Worm (Caenorhabditis elegans) whole organism, young adult: ENCODE results near the gene F07F6.7.

Experiments used
- B0019.2 ChIP-seq: fragments of 200-800 bp; sonication (Bioruptor generic); conservative IDR thresholded peaks from 2 replicates; pipeline ENCODE4 v1.3.6; 2022; ENCODE audit warnings: missing genetic modification reagents, missing genetic modification characterization, missing compliant biosample characterization
- B0336.3 ChIP-seq: fragments of 200-800 bp; sonication (Bioruptor generic); IDR thresholded peaks from 2 replicates; pipeline ENCODE4 v1.3.6; 2022; ENCODE audit warnings: missing genetic modification characterization, missing compliant biosample characterization
- C06A6.2 ChIP-seq: fragments of 200-800 bp; sonication (Bioruptor generic); conservative IDR thresholded peaks from 2 replicates; pipeline ENCODE4 v1.3.6; 2022; ENCODE audit warnings: missing genetic modification characterization, missing compliant biosample characterization
- F33H1.4 ChIP-seq: fragments of 200-800 bp; sonication (Bioruptor generic); IDR thresholded peaks from 2 replicates; pipeline ENCODE4 v1.3.6; 2022; ENCODE audit warnings: missing genetic modification reagents, missing genetic modification characterization, missing compliant biosample characterization
- F52B5.7 ChIP-seq: sonication (generic microtip); optimal IDR thresholded peaks from 2 replicates; lab custom pipeline; 2016; ENCODE audit warnings: mild to moderate bottlenecking, missing genetic modification characterization, missing compliant biosample characterization
- F57A8.1 ChIP-seq: fragments of 200-800 bp; sonication (Bioruptor generic); optimal IDR thresholded peaks from 2 replicates; lab custom pipeline; 2018; ENCODE audit warnings: mild to moderate bottlenecking, missing genetic modification characterization, moderate library complexity, missing compliant biosample characterization
- K11D2.4 ChIP-seq: fragments of 200-800 bp; sonication (Bioruptor generic); IDR thresholded peaks from 2 replicates; pipeline ENCODE4 v1.3.6; 2022; ENCODE audit warnings: missing genetic modification reagents, missing genetic modification characterization, missing compliant biosample characterization
- Y67H2A.10 ChIP-seq: fragments of 200-800 bp; sonication (Bioruptor generic); conservative IDR thresholded peaks from 2 replicates; pipeline ENCODE4 v1.3.6; 2022; ENCODE audit warnings: missing genetic modification reagents, missing genetic modification characterization, missing compliant biosample characterization
- Y79H2A.3 ChIP-seq: fragments of 200-800 bp; sonication (Bioruptor generic); conservative IDR thresholded peaks from 2 replicates; pipeline ENCODE4 v1.3.6; 2022; ENCODE audit warnings: missing genetic modification reagents, missing genetic modification characterization, missing compliant biosample characterization
- ZK185.1 ChIP-seq: sonication (generic microtip); optimal IDR thresholded peaks from 2 replicates; lab custom pipeline; 2016; ENCODE audit warnings: mild to moderate bottlenecking, missing genetic modification characterization, missing compliant biosample characterization; ENCODE audit not compliant: poor library complexity, severe bottlenecking
- akir-1 ChIP-seq: fragments of 200-800 bp; sonication (Bioruptor generic); optimal IDR thresholded peaks from 2 replicates; lab custom pipeline; 2018; ENCODE audit warnings: mild to moderate bottlenecking, missing genetic modification characterization, moderate library complexity, missing compliant biosample characterization
- aptf-2 ChIP-seq: fragments of 200-800 bp; sonication (Bioruptor generic); conservative IDR thresholded peaks from 2 replicates; pipeline ENCODE4 v1.3.6; 2022; ENCODE audit warnings: missing genetic modification reagents, missing genetic modification characterization, missing compliant biosample characterization
- cebp-1 ChIP-seq, 2 experiments: fragments of 200-800 bp in 1 of 2; sonication (Bioruptor generic) in 1 of 2; sonication (generic microtip) in 1 of 2; IDR thresholded peaks in 1 of 2; optimal IDR thresholded peaks in 1 of 2; 2 replicates each; pipeline versions ENCODE4 v1.3.6 to Lab custom; 2017 to 2022; ENCODE audit warnings: missing compliant biosample characterization in 2 of 2, missing genetic modification characterization in 2 of 2, mild to moderate bottlenecking in 1 of 2, missing genetic modification reagents in 1 of 2, moderate library complexity in 1 of 2
- ceh-100 ChIP-seq: fragments of 200-800 bp; sonication (Bioruptor generic); IDR thresholded peaks from 2 replicates; pipeline ENCODE4 v1.3.6; 2022; ENCODE audit warnings: missing genetic modification reagents, missing genetic modification characterization, missing compliant biosample characterization
- ceh-27 ChIP-seq: fragments of 200-800 bp; sonication (Bioruptor generic); optimal IDR thresholded peaks from 2 replicates; lab custom pipeline; 2018; ENCODE audit warnings: mild to moderate bottlenecking, missing genetic modification characterization, moderate library complexity, missing compliant biosample characterization
- dpl-1 ChIP-seq: fragments of 150-350 bp; optimal IDR thresholded peaks from 2 replicates; lab custom pipeline; 2014; ENCODE audit warnings: missing biosample characterization, missing genetic modification reagents, missing genetic modification characterization
- egl-44 ChIP-seq: fragments of 200-800 bp; sonication (Bioruptor generic); IDR thresholded peaks from 2 replicates; pipeline ENCODE4 v1.3.6; 2022; ENCODE audit warnings: missing genetic modification reagents, missing genetic modification characterization, missing compliant biosample characterization
- hmg-1.2 ChIP-seq: fragments of 200-800 bp; sonication (Bioruptor generic); IDR thresholded peaks from 2 replicates; pipeline ENCODE4 v1.3.6; 2022; ENCODE audit warnings: missing genetic modification reagents, missing genetic modification characterization, missing compliant biosample characterization
- hmg-20 ChIP-seq: fragments of 200-800 bp; sonication (Bioruptor generic); IDR thresholded peaks from 2 replicates; pipeline ENCODE4 v1.3.6; 2022; ENCODE audit warnings: missing genetic modification reagents, missing genetic modification characterization, missing compliant biosample characterization
- lag-1 ChIP-seq: fragments of 200-800 bp; sonication (Bioruptor generic); IDR thresholded peaks from 2 replicates; pipeline ENCODE4 v1.3.6; 2022; ENCODE audit warnings: missing genetic modification reagents, missing genetic modification characterization, missing compliant biosample characterization
- lin-26 ChIP-seq: fragments of 200-800 bp; sonication (Bioruptor generic); IDR thresholded peaks from 2 replicates; pipeline ENCODE4 v1.3.6; 2022; ENCODE audit warnings: missing genetic modification reagents, missing genetic modification characterization, missing compliant biosample characterization
- lin-40 ChIP-seq: sonication (generic microtip); optimal IDR thresholded peaks from 2 replicates; lab custom pipeline; 2016; ENCODE audit warnings: missing genetic modification characterization, mild to moderate bottlenecking, missing compliant biosample characterization, missing genotype, missing genetic modification reagents
- lin-54 ChIP-seq: fragments of 200-800 bp; sonication (Bioruptor generic); optimal IDR thresholded peaks from 2 replicates; lab custom pipeline; 2018; ENCODE audit warnings: mild to moderate bottlenecking, missing genetic modification characterization, missing compliant biosample characterization
- lsl-1 ChIP-seq: fragments of 200-800 bp; sonication (Bioruptor generic); optimal IDR thresholded peaks from 2 replicates; lab custom pipeline; 2018; ENCODE audit warnings: mild to moderate bottlenecking, missing genetic modification characterization, moderate library complexity, missing compliant biosample characterization
- madf-10 ChIP-seq: sonication (generic microtip); optimal IDR thresholded peaks from 2 replicates; lab custom pipeline; 2016; ENCODE audit warnings: mild to moderate bottlenecking, missing genetic modification characterization, missing compliant biosample characterization
- madf-3 ChIP-seq: fragments of 200-800 bp; sonication (Bioruptor generic); IDR thresholded peaks from 2 replicates; pipeline ENCODE4 v1.3.6; 2022; ENCODE audit warnings: missing genetic modification reagents, missing genetic modification characterization, missing compliant biosample characterization
- madf-6 ChIP-seq: fragments of 200-800 bp; sonication (Bioruptor generic); IDR thresholded peaks from 2 replicates; pipeline ENCODE4 v1.3.6; 2022; ENCODE audit warnings: missing genetic modification reagents, missing genetic modification characterization, missing compliant biosample characterization
- madf-8 ChIP-seq: fragments of 200-800 bp; sonication (Bioruptor generic); conservative IDR thresholded peaks from 2 replicates; pipeline ENCODE4 v1.3.6; 2022; ENCODE audit warnings: missing genetic modification reagents, missing genetic modification characterization, missing compliant biosample characterization
- mcd-1 ChIP-seq: fragments of 200-800 bp; sonication (Bioruptor generic); IDR thresholded peaks from 2 replicates; pipeline ENCODE4 v1.3.6; 2022; ENCODE audit warnings: missing genetic modification reagents, missing genetic modification characterization, missing compliant biosample characterization
- mxl-1 ChIP-seq: sonication (generic microtip); optimal IDR thresholded peaks from 2 replicates; lab custom pipeline; 2016; ENCODE audit warnings: missing genetic modification characterization, missing compliant biosample characterization
- nfya-1 ChIP-seq: sonication (generic microtip); optimal IDR thresholded peaks from 2 replicates; lab custom pipeline; 2017; ENCODE audit warnings: antibody characterized with exemption, missing compliant biosample characterization, missing genetic modification characterization, borderline replicate concordance; ENCODE audit not compliant: insufficient read depth
- nfya-2 ChIP-seq: fragments of 200-800 bp; sonication (Bioruptor generic); IDR thresholded peaks from 2 replicates; pipeline ENCODE4 v1.3.6; 2022; ENCODE audit warnings: missing genetic modification reagents, missing genetic modification characterization, missing compliant biosample characterization
- nhr-120 ChIP-seq: fragments of 200-800 bp; sonication (Bioruptor generic); IDR thresholded peaks from 2 replicates; pipeline ENCODE4 v1.3.6; 2022; ENCODE audit warnings: missing genetic modification characterization, missing compliant biosample characterization
- nhr-80 ChIP-seq: sonication (generic microtip); optimal IDR thresholded peaks from 2 replicates; lab custom pipeline; 2016; ENCODE audit warnings: missing genetic modification characterization, missing compliant biosample characterization
- pbrm-1 ChIP-seq: fragments of 200-800 bp; sonication (Bioruptor generic); IDR thresholded peaks from 2 replicates; pipeline ENCODE4 v1.3.6; 2022; ENCODE audit warnings: missing genetic modification reagents, missing genetic modification characterization, missing compliant biosample characterization
- pha-4 ChIP-seq: fragments of 150-350 bp; sonication (generic microtip); optimal IDR thresholded peaks from 2 replicates; lab custom pipeline; 2014; ENCODE audit warnings: missing biosample characterization, missing genetic modification reagents, missing genetic modification characterization
- snpc-1.3 ChIP-seq: sonication (generic microtip); optimal IDR thresholded peaks from 2 replicates; lab custom pipeline; 2017; ENCODE audit warnings: missing genetic modification characterization, mild to moderate bottlenecking, missing compliant biosample characterization, antibody characterized with exemption, moderate library complexity, missing genotype, missing genetic modification reagents; ENCODE audit not compliant: insufficient read depth
- tlf-1 ChIP-seq: fragments of 200-800 bp; sonication (Bioruptor generic); optimal IDR thresholded peaks from 2 replicates; lab custom pipeline; 2018; ENCODE audit warnings: mild to moderate bottlenecking, missing genetic modification characterization, missing compliant biosample characterization
- unc-130 ChIP-seq: sonication (generic microtip); optimal IDR thresholded peaks from 2 replicates; lab custom pipeline; 2016; ENCODE audit warnings: missing genetic modification reagents, missing genetic modification characterization, missing compliant biosample characterization
- unc-62 ChIP-seq: fragments of 150-350 bp; optimal IDR thresholded peaks from 2 replicates; lab custom pipeline; 2014; ENCODE audit warnings: missing biosample characterization, missing genetic modification reagents, missing genetic modification characterization
- xnd-1 ChIP-seq: sonication (generic microtip); optimal IDR thresholded peaks from 2 replicates; lab custom pipeline; 2016; ENCODE audit warnings: missing genotype, missing genetic modification reagents, missing genetic modification characterization, missing compliant biosample characterization
- ztf-25 ChIP-seq: fragments of 200-800 bp; sonication (Bioruptor generic); IDR thresholded peaks from 2 replicates; pipeline ENCODE4 v1.3.6; 2022; ENCODE audit warnings: missing genetic modification reagents, missing genetic modification characterization, missing compliant biosample characterization
- ztf-28 ChIP-seq: fragments of 200-800 bp; sonication (Bioruptor generic); IDR thresholded peaks from 2 replicates; pipeline ENCODE4 v1.3.6; 2022; ENCODE audit warnings: missing genetic modification reagents, missing genetic modification characterization, missing compliant biosample characterization
- ztf-6 ChIP-seq: fragments of 200-800 bp; sonication (Bioruptor generic); IDR thresholded peaks from 2 replicates; pipeline ENCODE4 v1.3.6; 2022; ENCODE audit warnings: missing genetic modification reagents, missing genetic modification characterization, missing compliant biosample characterization

The F07F6.7 gene

DNA sequence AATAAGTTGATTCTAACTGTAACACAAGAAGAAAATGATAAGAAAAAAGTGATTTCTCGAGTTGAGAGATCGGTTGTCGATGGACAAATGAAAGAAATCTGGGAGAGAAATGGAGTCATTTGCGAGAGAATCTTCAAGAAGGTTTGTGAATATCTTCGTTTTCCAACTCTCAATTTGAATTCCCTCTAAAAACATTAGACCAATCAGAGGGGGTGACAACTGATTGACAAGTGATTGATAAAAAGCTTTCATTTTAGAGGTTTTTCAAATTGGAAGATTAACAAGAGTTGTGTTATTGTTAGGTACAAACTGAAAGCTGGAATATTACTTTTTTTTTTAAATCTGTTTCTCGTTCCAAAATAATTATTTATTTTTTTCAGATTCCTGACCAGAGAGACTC lies 5.8 kb downstream of the F07F6.7 start:
- TF ChIP-seq madf-10 (tag; lab: Kevin White, UChicago) = no peak
- no peak for TF ChIP-seq Y67H2A.10
- TF ChIP-seq F52B5.7 = no peak
- TF ChIP-seq unc-130 (GFP tag; lab: Kevin White, UChicago) = no peak
- no peak for TF ChIP-seq lin-26
- no peak for TF ChIP-seq unc-62
- TF ChIP-seq ceh-27 = no peak
- no peak for TF ChIP-seq nhr-120 (GFP tag; lab: Robert Waterston, UW)

DNA sequence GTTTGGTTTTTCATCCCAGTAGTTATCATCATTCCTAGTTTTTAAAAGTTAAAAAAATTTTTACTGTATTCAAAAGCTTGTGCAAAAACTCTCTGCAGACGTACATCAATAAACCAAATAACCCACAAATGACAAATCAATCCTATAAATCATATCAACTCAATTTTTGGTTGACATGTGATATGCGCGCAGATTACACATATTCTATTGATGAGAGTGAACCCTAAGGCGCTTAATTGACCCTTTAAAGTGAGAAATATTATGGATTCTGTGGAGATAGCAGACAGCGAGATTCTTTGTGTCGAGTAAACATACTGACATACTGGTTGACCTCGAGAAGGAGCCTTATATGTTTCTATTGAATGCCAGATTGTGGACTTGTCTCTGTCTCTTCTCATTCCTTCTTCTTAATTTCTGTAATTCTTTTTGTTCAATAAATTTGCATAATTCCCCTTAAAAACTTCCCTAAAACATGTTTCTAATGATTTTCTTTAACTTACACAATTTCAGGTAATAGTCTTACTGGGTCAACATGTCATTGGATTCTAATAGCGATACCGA lies 7.4 kb downstream of the F07F6.7 start, which contains the start of gene EEED8.2:
Gene EEED8.2 (plus strand): TSS at position 511 of the 561 bp plus-strand sequence.
- TF ChIP-seq aptf-2 (no peak), cebp-1 (GFP tag; IDR thresholded peaks at IDR 0.05; lab: Robert Waterston, UW) (no peak), cebp-1 (tag; optimal IDR thresholded peaks at IDR 0.05; lab: Kevin White, UChicago) (no peak), ZK185.1 (tag; lab: Kevin White, UChicago) (no peak), F57A8.1 (no peak), nfya-1 (tag; lab: Kevin White, UChicago) (no peak), madf-6 (GFP tag; lab: Robert Waterston, UW) (no peak), B0019.2 (GFP tag; lab: Robert Waterston, UW) (no peak), egl-44 (GFP tag; lab: Robert Waterston, UW) (no peak), K11D2.4 (GFP tag; lab: Robert Waterston, UW) (no peak), B0336.3 (GFP tag; lab: Robert Waterston, UW) (no peak), tlf-1 (GFP tag; lab: Kevin White, UChicago) (no peak), unc-130 (GFP tag; lab: Kevin White, UChicago) (no peak), Y79H2A.3 (GFP tag; lab: Robert Waterston, UW) (no peak)

DNA sequence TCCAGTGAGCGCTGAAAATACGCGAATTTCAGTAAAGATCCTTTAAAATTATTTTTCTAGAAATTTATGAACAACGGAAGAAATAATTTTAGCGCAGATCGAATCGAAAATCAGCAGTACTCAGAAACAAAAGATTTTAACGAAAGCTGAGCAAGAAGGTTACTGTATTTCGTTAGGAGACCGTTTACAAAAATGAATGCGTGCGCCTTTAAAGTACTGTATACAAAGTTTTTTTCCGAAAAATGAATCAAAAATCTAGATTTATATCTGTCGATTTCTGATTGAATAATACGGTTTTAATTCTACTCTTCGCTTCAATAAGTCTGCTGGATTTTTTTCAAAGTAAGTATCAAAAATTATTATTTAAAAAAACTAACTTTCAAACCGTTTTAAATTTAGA lies 9.6 kb downstream of the F07F6.7 start, which contains the start of the genes EEED8.14 and EEED8.3:
Gene EEED8.14 (minus strand): TSS at position 13 of the 400 bp plus-strand sequence.
Gene EEED8.3 (plus strand): TSS at position 237 of the 400 bp plus-strand sequence.
- TF ChIP-seq ZK185.1 (tag; lab: Kevin White, UChicago) = no peak
- TF ChIP-seq lin-54 (GFP tag; lab: Kevin White, UChicago) = peak; percentile 13
- TF ChIP-seq mcd-1 (GFP tag; lab: Robert Waterston, UW) = no peak
- TF ChIP-seq pha-4 = no peak
- peak; percentile 90 for TF ChIP-seq lsl-1 (GFP tag; lab: Kevin White, UChicago)
- peak; percentile 80 for TF ChIP-seq xnd-1
- no peak for TF ChIP-seq ztf-28
- TF ChIP-seq madf-8 (GFP tag; lab: Robert Waterston, UW) = peak; percentile 61
- peak; percentile 0 for TF ChIP-seq snpc-1.3 (tag; lab: Kevin White, UChicago)
- no peak for TF ChIP-seq nhr-80 (tag; lab: Kevin White, UChicago)
- no peak for TF ChIP-seq ceh-100 (GFP tag; lab: Robert Waterston, UW)
- TF ChIP-seq F33H1.4 (GFP tag; lab: Robert Waterston, UW) = peak; percentile 85
- TF ChIP-seq madf-6 (GFP tag; lab: Robert Waterston, UW) = peak; percentile 80
- no peak for TF ChIP-seq ztf-6 (GFP tag; lab: Robert Waterston, UW)

DNA sequence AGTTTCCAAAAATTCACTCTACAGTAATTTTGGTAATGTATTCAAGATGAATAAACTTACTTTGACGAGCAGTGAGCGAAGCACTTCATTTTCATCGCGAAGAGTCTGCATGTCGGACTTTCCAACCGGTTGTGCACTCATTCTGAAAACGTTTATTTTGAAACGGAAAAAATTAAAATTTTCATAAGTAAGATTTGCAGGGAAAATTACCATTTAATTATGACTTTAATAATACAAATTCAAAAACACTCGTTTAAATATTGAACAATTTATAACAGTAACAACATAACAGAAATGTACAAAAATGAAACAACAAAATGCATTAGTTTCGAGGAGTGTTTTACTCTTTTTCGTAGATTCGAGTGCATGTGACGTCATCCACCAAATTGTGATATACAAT lies 11.2 kb downstream of the F07F6.7 start, which contains the start of the genes EEED8.13 and EEED8.18:
Gene EEED8.13 (minus strand): TSS at position 101 of the 400 bp plus-strand sequence.
Gene EEED8.18 (minus strand): TSS at position 144 of the 400 bp plus-strand sequence.
- TF ChIP-seq pbrm-1 (no peak), akir-1 (GFP tag; lab: Kevin White, UChicago) (no peak), madf-3 (no peak), lin-40 (tag; lab: Kevin White, UChicago) (no peak), nfya-2 (GFP tag; lab: Robert Waterston, UW) (no peak), nhr-80 (tag; lab: Kevin White, UChicago) (no peak), hmg-1.2 (GFP tag; lab: Robert Waterston, UW) (no peak), madf-8 (GFP tag; lab: Robert Waterston, UW) (no peak), ztf-25 (GFP tag; lab: Robert Waterston, UW) (no peak), hmg-20 (GFP tag; lab: Robert Waterston, UW) (no peak), dpl-1 (GFP tag; lab: Kevin White, UChicago) (no peak), C06A6.2 (no peak), lag-1 (GFP tag; lab: Robert Waterston, UW) (no peak), mxl-1 (no peak)
